Worm (Caenorhabditis elegans) whole organism, young adult: ENCODE results near the gene T08D10.4.

Source experiments
- B0019.2 ChIP-seq: fragments of 200-800 bp; sonication (Bioruptor generic); conservative IDR thresholded peaks from 2 replicates; pipeline ENCODE4 v1.3.6; 2022; ENCODE audit warnings: missing genetic modification reagents, missing genetic modification characterization, missing compliant biosample characterization
- F39B2.1 ChIP-seq: fragments of 200-800 bp; sonication (Bioruptor generic); IDR thresholded peaks from 2 replicates; pipeline ENCODE4 v1.3.6; 2022; ENCODE audit warnings: missing genetic modification reagents, missing genetic modification characterization, missing compliant biosample characterization
- F52B5.7 ChIP-seq: sonication (generic microtip); optimal IDR thresholded peaks from 2 replicates; lab custom pipeline; 2016; ENCODE audit warnings: mild to moderate bottlenecking, missing genetic modification characterization, missing compliant biosample characterization
- Y53F4B.3 ChIP-seq: fragments of 200-800 bp; sonication (Bioruptor generic); IDR thresholded peaks from 2 replicates; pipeline ENCODE4 v1.3.6; 2022; ENCODE audit warnings: missing genetic modification reagents, missing genetic modification characterization, missing compliant biosample characterization
- cebp-1 ChIP-seq, 2 experiments: fragments of 200-800 bp in 1 of 2; sonication (Bioruptor generic) in 1 of 2; sonication (generic microtip) in 1 of 2; IDR thresholded peaks in 1 of 2; optimal IDR thresholded peaks in 1 of 2; 2 replicates each; pipeline versions ENCODE4 v1.3.6 to Lab custom; 2017 to 2022; ENCODE audit warnings: missing compliant biosample characterization in 2 of 2, missing genetic modification characterization in 2 of 2, mild to moderate bottlenecking in 1 of 2, missing genetic modification reagents in 1 of 2, moderate library complexity in 1 of 2
- ceh-100 ChIP-seq: fragments of 200-800 bp; sonication (Bioruptor generic); IDR thresholded peaks from 2 replicates; pipeline ENCODE4 v1.3.6; 2022; ENCODE audit warnings: missing genetic modification reagents, missing genetic modification characterization, missing compliant biosample characterization
- ceh-27 ChIP-seq: fragments of 200-800 bp; sonication (Bioruptor generic); optimal IDR thresholded peaks from 2 replicates; lab custom pipeline; 2018; ENCODE audit warnings: mild to moderate bottlenecking, missing genetic modification characterization, moderate library complexity, missing compliant biosample characterization
- ceh-58 ChIP-seq: fragments of 200-800 bp; sonication (Bioruptor generic); IDR thresholded peaks from 2 replicates; pipeline ENCODE4 v1.3.6; 2022; ENCODE audit warnings: missing genetic modification characterization, missing compliant biosample characterization
- dox-1 ChIP-seq: fragments of 200-800 bp; sonication (Bioruptor generic); IDR thresholded peaks from 2 replicates; pipeline ENCODE4 v1.3.6; 2022; ENCODE audit warnings: missing genetic modification reagents, missing genetic modification characterization, missing compliant biosample characterization
- efl-1 ChIP-seq: fragments of 150-350 bp; optimal IDR thresholded peaks from 2 replicates; lab custom pipeline; 2014; ENCODE audit warnings: missing biosample characterization, missing genetic modification reagents, missing genetic modification characterization
- egl-44 ChIP-seq: fragments of 200-800 bp; sonication (Bioruptor generic); IDR thresholded peaks from 2 replicates; pipeline ENCODE4 v1.3.6; 2022; ENCODE audit warnings: missing genetic modification reagents, missing genetic modification characterization, missing compliant biosample characterization
- ekl-4 ChIP-seq: fragments of 200-800 bp; sonication (Bioruptor generic); IDR thresholded peaks from 2 replicates; pipeline ENCODE4 v1.3.6; 2022; ENCODE audit warnings: missing genetic modification reagents, missing genetic modification characterization, missing compliant biosample characterization
- lin-54 ChIP-seq: fragments of 200-800 bp; sonication (Bioruptor generic); optimal IDR thresholded peaks from 2 replicates; lab custom pipeline; 2018; ENCODE audit warnings: mild to moderate bottlenecking, missing genetic modification characterization, missing compliant biosample characterization
- rec-8 ChIP-seq, 2 experiments: sonication (generic microtip); optimal IDR thresholded peaks; 2 replicates each; lab custom pipeline; 2016; ENCODE audit warnings: mild to moderate bottlenecking in 2 of 2, missing genetic modification characterization in 2 of 2, missing genetic modification reagents in 2 of 2, missing genotype in 2 of 2, missing biosample characterization in 1 of 2, missing compliant biosample characterization in 1 of 2, moderate library complexity in 1 of 2
- snpc-1.1 ChIP-seq: sonication (generic microtip); optimal IDR thresholded peaks from 2 replicates; lab custom pipeline; 2017; ENCODE audit warnings: missing genetic modification characterization, mild to moderate bottlenecking, missing compliant biosample characterization, antibody characterized with exemption, moderate library complexity, missing genotype, missing genetic modification reagents; ENCODE audit not compliant: insufficient read depth
- snpc-3.4 ChIP-seq: sonication (generic microtip); optimal IDR thresholded peaks from 2 replicates; lab custom pipeline; 2017; ENCODE audit warnings: missing genetic modification characterization, mild to moderate bottlenecking, missing compliant biosample characterization, antibody characterized with exemption, moderate library complexity, missing genotype, missing genetic modification reagents
- unc-62 ChIP-seq: fragments of 150-350 bp; optimal IDR thresholded peaks from 2 replicates; lab custom pipeline; 2014; ENCODE audit warnings: missing biosample characterization, missing genetic modification reagents, missing genetic modification characterization
- ztf-3 ChIP-seq: fragments of 200-800 bp; sonication (Bioruptor generic); optimal IDR thresholded peaks from 2 replicates; lab custom pipeline; 2018; ENCODE audit warnings: mild to moderate bottlenecking, missing genetic modification characterization, missing compliant biosample characterization

Gene T08D10.4

DNA sequence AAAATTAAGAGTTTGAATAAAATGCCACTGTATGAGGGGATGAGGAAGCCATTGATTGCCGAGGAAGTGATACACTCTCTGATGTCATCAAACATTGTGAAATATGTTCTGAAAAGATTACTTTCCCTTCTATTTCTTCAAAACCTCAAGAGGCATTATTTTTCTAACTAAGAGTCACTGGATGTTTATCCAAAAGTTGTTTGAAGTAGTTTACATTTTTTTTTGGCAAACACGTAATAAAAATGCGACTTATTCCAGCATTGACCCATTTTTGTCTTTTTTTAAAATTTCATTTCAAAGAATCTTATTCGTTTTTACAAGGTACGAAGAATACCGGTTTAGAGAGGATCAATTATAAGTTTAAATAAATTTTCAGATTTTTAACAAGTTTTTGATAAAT lies 45.9 kb downstream of the T08D10.4 start, which contains the start of gene Y62H9A.11:
Y62H9A.11 (minus strand) TSS at position 101 of the 400 bp plus-strand sequence.
- TF ChIP-seq snpc-1.1, result no peak
- TF ChIP-seq B0019.2 (GFP tag; lab: Robert Waterston, UW), result no peak
- TF ChIP-seq egl-44, result no peak
- TF ChIP-seq snpc-3.4 (tag; lab: Kevin White, UChicago), result no peak
- TF ChIP-seq rec-8 (tag; optimal IDR thresholded peaks at IDR 0.05; lab: Kevin White, UChicago), result no peak
- no peak for TF ChIP-seq ceh-27
- no peak for TF ChIP-seq Y53F4B.3
- TF ChIP-seq, all 124 proteins: peak for 0

DNA sequence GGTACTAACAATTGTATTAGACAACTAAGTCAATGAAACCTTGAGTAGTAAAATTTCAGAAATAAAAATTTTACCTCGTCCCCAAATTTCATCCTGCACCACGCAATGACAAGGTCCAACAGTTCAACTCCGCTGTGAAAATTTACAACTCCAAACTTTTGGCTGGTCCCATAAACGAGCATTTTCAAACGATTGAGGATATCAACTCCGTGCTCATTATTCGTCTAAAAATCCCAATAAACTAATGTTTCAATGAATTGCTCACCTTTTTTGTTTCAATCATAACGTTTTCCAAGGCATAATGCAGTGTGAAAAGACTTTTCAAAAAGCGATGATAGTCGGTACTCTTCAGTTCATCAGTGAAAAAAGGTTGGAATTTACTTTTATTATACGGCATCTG lies 46.5 kb downstream of the T08D10.4 start:
- TF ChIP-seq ceh-58 (GFP tag; lab: Robert Waterston, UW) (no peak), F52B5.7 (tag; lab: Kevin White, UChicago) (no peak)
- TF ChIP-seq, all 124 proteins: peak for 0

DNA sequence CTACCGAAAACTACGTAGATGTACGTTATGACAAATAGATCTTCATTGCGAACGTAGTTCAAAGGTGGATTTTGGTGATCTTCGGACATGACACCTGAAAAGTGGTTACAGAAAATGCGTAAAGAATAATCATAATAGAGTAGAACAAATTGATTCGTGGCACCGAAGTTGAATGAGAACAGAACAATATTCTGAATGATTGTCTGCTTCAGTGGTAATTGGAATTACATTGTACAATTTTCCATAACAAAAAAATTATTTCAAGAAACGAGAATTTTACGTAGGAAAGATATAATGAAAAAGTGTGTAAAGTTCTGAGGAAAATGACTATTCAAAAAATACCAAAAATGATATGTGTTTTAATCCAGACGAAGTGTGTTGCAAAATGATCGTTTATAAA lies 50.5 kb downstream of the T08D10.4 start, which contains the start of gene Y62H9A.10:
Y62H9A.10 (minus strand) TSS at position 101 of the 400 bp plus-strand sequence.
- TF ChIP-seq cebp-1 (GFP tag; IDR thresholded peaks at IDR 0.05; lab: Robert Waterston, UW), result no peak
- no peak for TF ChIP-seq cebp-1 (tag; optimal IDR thresholded peaks at IDR 0.05; lab: Kevin White, UChicago)
- no peak for TF ChIP-seq efl-1 (GFP tag; lab: Kevin White, UChicago)
- no peak for TF ChIP-seq dox-1 (GFP tag; lab: Robert Waterston, UW)
- no peak for TF ChIP-seq ceh-100 (GFP tag; lab: Robert Waterston, UW)
- no peak for TF ChIP-seq ekl-4 (GFP tag; lab: Robert Waterston, UW)
- no peak for TF ChIP-seq lin-54
- no peak for TF ChIP-seq F39B2.1 (GFP tag; lab: Robert Waterston, UW)
- no peak for TF ChIP-seq unc-62 (GFP tag; lab: Kevin White, UChicago)
- TF ChIP-seq ztf-3 (GFP tag; lab: Kevin White, UChicago), result no peak
